Fruit fly (Drosophila melanogaster) whole organism, wandering third instar larva: ENCODE measurements around the gene CG43658.

Source experiments
- CG32264 ChIP-seq: fragments of 200-800 bp; sonication (Bioruptor generic); optimal IDR thresholded peaks from 2 replicates; lab custom pipeline; 2016; ENCODE audit warnings: missing biosample characterization, missing genetic modification characterization
- CrebA ChIP-seq: fragments of 200-800 bp; sonication (Bioruptor generic); optimal IDR thresholded peaks from 2 replicates; lab custom pipeline; 2016; ENCODE audit warnings: missing biosample characterization, mild to moderate bottlenecking, missing genetic modification characterization, borderline replicate concordance
- Dfd ChIP-seq: fragments of >200 bp; optimal IDR thresholded peaks from 2 replicates; lab custom pipeline; 2017; ENCODE audit warnings: missing biosample characterization, missing genetic modification characterization
- Dif ChIP-seq: fragments of 200-275, 200-300 bp; sonication (Bioruptor generic); optimal IDR thresholded peaks from 2 replicates; lab custom pipeline; 2018; ENCODE audit warnings: missing biosample characterization, missing genetic modification characterization; ENCODE audit not compliant: partially characterized antibody
- GATAd ChIP-seq: sonication (Bioruptor generic); optimal IDR thresholded peaks from 2 replicates; lab custom pipeline; 2016; ENCODE audit warnings: missing biosample characterization, missing genetic modification characterization
- HLH106 ChIP-seq: fragments of 200-800 bp; optimal IDR thresholded peaks from 3 replicates; lab custom pipeline; 2019; ENCODE audit warnings: missing biosample characterization, mild to moderate bottlenecking, missing genetic modification characterization, moderate library complexity
- Hr78 ChIP-seq: fragments of >200 bp; optimal IDR thresholded peaks from 2 replicates; lab custom pipeline; 2017; ENCODE audit warnings: missing biosample characterization, missing genetic modification characterization
- Hr83 ChIP-seq: fragments of 200-300 bp; sonication (Bioruptor generic); optimal IDR thresholded peaks from 2 replicates; lab custom pipeline; 2016; ENCODE audit warnings: missing biosample characterization, mild to moderate bottlenecking, missing genetic modification characterization, moderate library complexity; ENCODE audit not compliant: poor library complexity, severe bottlenecking
- Jra ChIP-seq: sonication (Bioruptor generic); optimal IDR thresholded peaks from 2 replicates; lab custom pipeline; 2016; ENCODE audit warnings: missing biosample characterization, missing genetic modification characterization
- Mio ChIP-seq: sonication (Bioruptor generic); optimal IDR thresholded peaks from 2 replicates; lab custom pipeline; 2016; ENCODE audit warnings: missing biosample characterization, missing genetic modification characterization
- Myc ChIP-seq: fragments of >200 bp; optimal IDR thresholded peaks from 2 replicates; lab custom pipeline; 2017
- N ChIP-seq: fragments of >200 bp; optimal IDR thresholded peaks from 2 replicates; lab custom pipeline; 2018; ENCODE audit warnings: missing biosample characterization, missing external identifiers, missing genetic modification characterization
- OdsH ChIP-seq: fragments of 200-800 bp; sonication (Bioruptor generic); optimal IDR thresholded peaks from 2 replicates; lab custom pipeline; 2016; ENCODE audit warnings: missing biosample characterization, mild to moderate bottlenecking, missing genetic modification characterization
- Rel ChIP-seq, 2 experiments: fragments of 200-800 bp; sonication (Bioruptor generic) in 1 of 2; optimal IDR thresholded peaks; 2 replicates in 1 of 2; 3 replicates in 1 of 2; lab custom pipeline; 2016 to 2019; ENCODE audit warnings: mild to moderate bottlenecking in 2 of 2, missing biosample characterization in 2 of 2, missing genetic modification characterization in 2 of 2, moderate library complexity in 1 of 2
- Sp1 ChIP-seq: fragments of 200-800 bp; sonication (Bioruptor generic); optimal IDR thresholded peaks from 3 replicates; lab custom pipeline; 2019; ENCODE audit warnings: missing biosample characterization, mild to moderate bottlenecking, missing genetic modification characterization, moderate library complexity
- Vsx2 ChIP-seq: fragments of 200-300, 225-300 bp; sonication (Bioruptor generic); optimal IDR thresholded peaks from 2 replicates; lab custom pipeline; 2018; ENCODE audit warnings: missing biosample characterization, missing genetic modification characterization; ENCODE audit not compliant: partially characterized antibody
- br ChIP-seq: fragments of 200-800 bp; sonication (Bioruptor generic); optimal IDR thresholded peaks from 2 replicates; lab custom pipeline; 2016; ENCODE audit warnings: missing biosample characterization, missing genetic modification characterization
- brk ChIP-seq: fragments of 200-800 bp; sonication (Bioruptor generic); optimal IDR thresholded peaks from 2 replicates; lab custom pipeline; 2016; ENCODE audit warnings: missing biosample characterization, mild to moderate bottlenecking, missing genetic modification characterization
- dmrt93B ChIP-seq: fragments of 200-800 bp; sonication (Bioruptor generic); optimal IDR thresholded peaks from 2 replicates; lab custom pipeline; 2018; ENCODE audit warnings: missing biosample characterization, mild to moderate bottlenecking, missing genetic modification characterization
- dsf ChIP-seq: sonication (Bioruptor generic); optimal IDR thresholded peaks from 2 replicates; lab custom pipeline; 2016; ENCODE audit warnings: missing biosample characterization, missing genetic modification characterization, borderline replicate concordance
- ey ChIP-seq: fragments of 200-800 bp; sonication (Bioruptor generic); optimal IDR thresholded peaks from 2 replicates; lab custom pipeline; 2016; ENCODE audit warnings: missing biosample characterization, missing genetic modification characterization
- foxo ChIP-seq, 2 experiments: fragments of 200-800 bp; sonication (Bioruptor generic); optimal IDR thresholded peaks; 2 replicates in 1 of 2; 3 replicates in 1 of 2; lab custom pipeline; 2016 to 2017; ENCODE audit warnings: missing biosample characterization in 2 of 2, missing genetic modification characterization in 2 of 2
- h ChIP-seq: fragments of 200-800 bp; sonication (Bioruptor generic); optimal IDR thresholded peaks from 3 replicates; lab custom pipeline; 2016; ENCODE audit warnings: missing biosample characterization, mild to moderate bottlenecking, missing genetic modification characterization
- psq ChIP-seq: fragments of 200-800 bp; sonication (Bioruptor generic); optimal IDR thresholded peaks from 3 replicates; lab custom pipeline; 2017; ENCODE audit warnings: missing biosample characterization, mild to moderate bottlenecking, missing genetic modification characterization, moderate library complexity
- sage ChIP-seq: fragments of 200-800 bp; sonication (Bioruptor generic); optimal IDR thresholded peaks from 2 replicates; lab custom pipeline; 2016; ENCODE audit warnings: missing biosample characterization, mild to moderate bottlenecking, missing genetic modification characterization
- sv ChIP-seq: fragments of 200-800 bp; sonication (Bioruptor generic); optimal IDR thresholded peaks from 3 replicates; lab custom pipeline; 2016; ENCODE audit warnings: missing biosample characterization, missing genetic modification characterization
- tai ChIP-seq: sonication (Bioruptor generic); optimal IDR thresholded peaks from 2 replicates; lab custom pipeline; 2016; ENCODE audit warnings: missing biosample characterization, missing genetic modification characterization
- usp ChIP-seq: fragments of >200 bp; optimal IDR thresholded peaks from 2 replicates; lab custom pipeline; 2017; ENCODE audit warnings: missing biosample characterization, missing genetic modification characterization
- woc ChIP-seq: sonication (Bioruptor generic); optimal IDR thresholded peaks from 2 replicates; lab custom pipeline; 2016; ENCODE audit warnings: missing biosample characterization, mild to moderate bottlenecking, missing genetic modification characterization

CG43658 gene

DNA sequence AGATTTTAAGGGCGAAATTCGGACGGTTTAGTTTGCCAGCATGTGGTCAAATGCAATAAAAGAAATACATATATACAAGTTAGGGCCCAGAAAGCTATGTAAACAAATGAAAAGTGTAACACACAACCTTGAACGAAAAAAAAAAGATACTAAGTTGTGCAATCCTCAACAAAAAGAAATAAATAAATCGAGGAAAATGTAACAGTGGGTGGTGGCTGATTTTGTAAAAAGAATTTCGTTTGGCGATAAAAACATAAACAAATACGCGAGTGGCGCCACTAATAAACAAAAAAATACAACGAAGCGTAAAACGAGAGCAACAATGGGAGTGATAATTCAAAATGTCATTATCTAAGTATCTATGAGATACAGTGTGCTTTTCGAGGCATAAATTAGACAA is 84.0 kb downstream of the CG43658 start:
- TF ChIP-seq usp (GFP tag; lab: Kevin White, UChicago) (no peak), Mio (GFP tag; lab: Kevin White, UChicago) (no peak), h (GFP tag; lab: Kevin White, UChicago) (no peak), CG32264 (GFP tag; lab: Kevin White, UChicago) (no peak), Myc (lab: Kevin White, UChicago) (no peak), sv (GFP tag; lab: Kevin White, UChicago) (no peak), Jra (no peak), OdsH (no peak), tai (GFP tag; lab: Kevin White, UChicago) (no peak), Vsx2 (no peak), HLH106 (tag; lab: Kevin White, UChicago) (no peak), Sp1 (GFP tag; lab: Kevin White, UChicago) (no peak), Hr83 (GFP tag; lab: Kevin White, UChicago) (no peak)

DNA sequence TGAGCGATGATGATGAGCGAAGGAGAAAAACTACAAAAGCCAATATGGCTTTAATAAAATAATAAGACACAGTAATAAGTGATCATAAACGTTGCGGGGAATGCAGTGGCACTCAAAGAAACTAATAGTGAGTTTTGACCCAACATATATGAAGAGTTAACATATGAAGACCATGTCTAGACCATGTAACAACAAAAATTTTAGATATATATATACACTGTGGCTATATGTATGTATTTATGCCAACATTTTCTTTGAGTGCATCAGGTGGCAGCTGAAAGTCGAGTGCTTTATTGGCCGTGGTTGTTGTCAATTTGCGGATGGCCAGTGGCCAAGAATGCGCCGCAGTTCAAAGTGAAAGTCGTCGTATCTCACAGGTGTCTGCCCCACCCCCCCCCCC is 87.1 kb downstream of the CG43658 start:
- TF ChIP-seq Dfd (GFP tag; lab: Kevin White, UChicago) (peak; percentile 26), brk (GFP tag; lab: Kevin White, UChicago) (no peak)

DNA sequence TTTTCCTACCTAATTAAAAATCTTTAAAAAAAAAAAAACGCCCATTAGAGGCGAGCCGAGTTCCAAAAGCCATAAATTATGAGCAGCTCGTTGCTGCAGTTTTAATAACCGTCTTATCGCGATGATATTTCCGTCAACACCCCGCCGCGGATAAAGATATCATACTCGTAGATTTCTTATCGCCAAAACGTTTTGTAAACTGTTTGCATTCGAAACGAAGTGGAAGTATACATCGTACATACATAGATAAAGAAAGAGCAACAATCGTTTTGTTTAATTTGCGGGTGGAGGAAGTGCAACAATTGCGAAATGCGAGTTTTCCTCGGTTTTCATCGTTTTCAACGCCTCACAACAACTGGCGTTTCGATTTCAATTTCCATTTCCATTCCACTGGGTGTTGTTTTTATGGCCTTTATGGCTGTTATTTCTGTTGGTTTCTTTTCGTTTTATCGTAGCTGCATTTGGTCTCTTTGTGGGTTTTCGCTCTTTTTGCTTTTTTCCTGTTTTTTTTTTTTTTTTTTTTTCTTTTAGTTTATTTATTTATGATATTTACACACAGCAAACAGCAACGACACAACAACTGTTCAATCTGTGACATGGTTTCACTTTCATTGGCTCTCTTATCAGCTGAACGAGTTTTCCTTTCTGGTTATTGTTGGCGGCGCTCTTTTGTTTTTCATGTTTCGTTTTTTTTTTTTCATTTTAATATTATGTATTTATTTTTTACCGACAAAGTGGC is 87.9 kb downstream of the CG43658 start:
- TF ChIP-seq OdsH: no peak

DNA sequence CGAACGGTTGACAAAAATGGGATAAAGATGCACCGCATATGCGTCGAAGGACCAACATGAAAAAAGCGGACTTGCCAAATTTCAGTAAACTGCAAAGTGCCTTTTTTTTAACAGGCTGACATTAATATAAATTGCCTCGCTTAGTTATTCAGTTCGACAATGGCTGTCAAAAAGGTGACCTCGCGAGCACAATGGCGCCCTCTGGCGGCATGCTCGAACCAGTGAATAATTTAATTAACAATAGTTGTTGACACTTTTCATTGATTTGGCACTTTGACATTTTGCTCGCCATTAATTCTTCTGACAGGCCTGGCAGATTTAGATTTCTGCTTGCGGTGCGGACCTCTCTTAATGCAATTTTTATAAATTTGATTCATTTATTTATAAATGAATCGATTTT is 88.5 kb downstream of the CG43658 start:
- no peak for TF ChIP-seq Dfd (GFP tag; lab: Kevin White, UChicago)
- no peak for TF ChIP-seq Myc (lab: Kevin White, UChicago)
- no peak for TF ChIP-seq CG32264 (GFP tag; lab: Kevin White, UChicago)
- TF ChIP-seq Rel (GFP tag; optimal IDR thresholded peaks at IDR 0.05; lab: Kevin White, UChicago): no peak
- no peak for TF ChIP-seq Rel (tag; optimal IDR thresholded peaks at IDR 0.05; lab: Kevin White, UChicago)
- TF ChIP-seq psq (GFP tag; lab: Kevin White, UChicago): no peak
- no peak for TF ChIP-seq sv (GFP tag; lab: Kevin White, UChicago)
- TF ChIP-seq ey (GFP tag; lab: Kevin White, UChicago): no peak
- TF ChIP-seq dsf (GFP tag; lab: Kevin White, UChicago): no peak
- TF ChIP-seq CrebA (GFP tag; lab: Kevin White, UChicago): no peak
- no peak for TF ChIP-seq N (GFP tag; lab: Kevin White, UChicago)
- TF ChIP-seq br (GFP tag; lab: Kevin White, UChicago): no peak
- TF ChIP-seq Dif (GFP tag; lab: Kevin White, UChicago): no peak
- no peak for TF ChIP-seq usp (GFP tag; lab: Kevin White, UChicago)
- no peak for TF ChIP-seq foxo (GFP tag; optimal IDR thresholded peaks at IDR 0.05; lab: Kevin White, UChicago)

DNA sequence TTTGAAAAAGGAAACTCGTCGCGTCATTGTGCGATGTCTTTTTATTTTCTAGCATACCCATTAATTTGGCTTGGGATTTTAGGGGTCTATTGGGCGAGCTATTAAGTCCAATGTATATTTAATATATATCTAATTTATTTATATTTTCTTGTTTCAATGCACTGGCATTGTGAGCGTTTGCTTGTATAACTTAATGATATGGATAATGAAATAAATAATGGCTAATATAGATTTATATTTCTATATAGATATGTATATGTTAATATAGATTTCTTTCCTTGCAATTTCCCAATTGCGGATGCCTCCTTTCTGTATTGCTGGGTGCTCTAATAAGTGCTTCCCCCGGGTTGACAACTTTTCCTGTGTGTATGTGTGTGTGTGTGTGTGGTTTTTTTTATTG is 89.4 kb downstream of the CG43658 start:
- no peak for TF ChIP-seq GATAd (GFP tag; lab: Kevin White, UChicago)
- no peak for TF ChIP-seq Jra
- no peak for TF ChIP-seq Vsx2
- TF ChIP-seq Mio (GFP tag; lab: Kevin White, UChicago): no peak
- no peak for TF ChIP-seq dmrt93B (GFP tag; lab: Kevin White, UChicago)
- no peak for TF ChIP-seq sage (GFP tag; lab: Kevin White, UChicago)
- TF ChIP-seq woc (GFP tag; lab: Kevin White, UChicago): no peak
- TF ChIP-seq sv (GFP tag; lab: Kevin White, UChicago): no peak
- TF ChIP-seq brk (GFP tag; lab: Kevin White, UChicago): no peak
- no peak for TF ChIP-seq Hr78 (GFP tag; lab: Kevin White, UChicago)
- TF ChIP-seq Hr83 (GFP tag; lab: Kevin White, UChicago): no peak
